Fruit fly (Drosophila melanogaster) whole organism, embryonic: Measurements from ENCODE around the gene CG12075.
A peak's percentile ranks its signal among the peaks of the same experiment; 100 is the strongest.

Source experiments
- CG15269 ChIP-seq: fragments of 200-800 bp; sonication (Bioruptor generic); optimal IDR thresholded peaks from 2 replicates; lab custom pipeline; 2018; ENCODE audit warnings: missing biosample characterization, mild to moderate bottlenecking, missing genetic modification characterization, moderate library complexity
- CG8281 ChIP-seq: fragments of 200-800 bp; sonication (Bioruptor generic); optimal IDR thresholded peaks from 2 replicates; lab custom pipeline; 2018; ENCODE audit warnings: missing biosample characterization, mild to moderate bottlenecking, missing genetic modification characterization, moderate library complexity
- CG8478 ChIP-seq: fragments of >200 bp; optimal IDR thresholded peaks from 2 replicates; lab custom pipeline; 2018
- HHEX ChIP-seq: fragments of 200-800 bp; sonication (Bioruptor generic); optimal IDR thresholded peaks from 3 replicates; lab custom pipeline; 2017; ENCODE audit warnings: missing biosample characterization, mild to moderate bottlenecking, missing genetic modification characterization, missing genetic modification reagents
- Nf-YC ChIP-seq: fragments of 200-800 bp; optimal IDR thresholded peaks from 3 replicates; lab custom pipeline; 2019; ENCODE audit warnings: missing biosample characterization, mild to moderate bottlenecking, missing genetic modification characterization, moderate library complexity
- Usf ChIP-seq: fragments of 200-800 bp; sonication (Bioruptor generic); optimal IDR thresholded peaks from 2 replicates; lab custom pipeline; 2017; ENCODE audit warnings: missing genotype, missing biosample characterization, missing genetic modification characterization
- br ChIP-seq: fragments of >200 bp; optimal IDR thresholded peaks from 2 replicates; lab custom pipeline; 2017
- pan ChIP-seq, 4 experiments: fragments of >200 bp in 3 of 4; fragments of 200-800 bp in 1 of 4; sonication (Bioruptor generic) in 1 of 4; optimal IDR thresholded peaks in 3 of 4; IDR thresholded peaks in 1 of 4; 2 replicates each; pipeline versions ENCODE4 v1.3.6 to Lab custom; 2017 to 2022; ENCODE audit warnings: missing biosample characterization in 2 of 4, missing genetic modification characterization in 2 of 4, mixed read lengths in 1 of 4
- wdn ChIP-seq: fragments of 200-800 bp; sonication (Bioruptor generic); IDR thresholded peaks from 2 replicates; pipeline ENCODE4 v1.3.6; 2022; ENCODE audit warnings: missing biosample characterization, missing genetic modification characterization

DNA sequence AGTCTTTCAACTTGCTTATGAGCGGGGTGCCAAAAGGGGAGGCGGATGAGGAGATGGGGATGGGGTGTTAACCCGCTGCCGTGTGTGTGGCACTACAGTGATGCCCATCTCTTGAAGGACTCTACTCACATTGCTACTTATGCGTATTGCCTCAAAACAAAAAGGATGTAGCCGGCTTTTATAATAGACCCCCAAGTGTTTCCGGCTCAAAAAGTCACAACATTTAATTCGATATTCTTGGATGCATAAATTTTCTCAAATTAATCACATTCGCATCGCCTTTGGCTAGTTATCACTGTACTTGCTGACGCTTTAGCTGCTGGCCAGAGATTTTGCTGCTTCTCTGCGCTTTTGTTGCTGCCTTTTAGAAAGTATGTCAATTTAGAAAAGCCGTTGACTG lies 52.9 kb downstream of the CG12075 start:
- TF ChIP-seq br (lab: Kevin White, UChicago), result no peak
- no peak for TF ChIP-seq HHEX (GFP tag; lab: Kevin White, UChicago)
- TF ChIP-seq pan (optimal IDR thresholded peaks at IDR 0.05; lab: Kevin White, UChicago), result no peak
- peak in 1 of 2 experiments; percentile 20 for TF ChIP-seq pan (GFP tag; optimal IDR thresholded peaks at IDR 0.05 in 1 of 2, IDR thresholded peaks at IDR 0.05 in 1 of 2)
- TF ChIP-seq CG8478 (lab: Kevin White, UChicago), result no peak
- no peak for TF ChIP-seq CG8281 (tag; lab: Kevin White, UChicago)
- no peak for TF ChIP-seq Nf-YC (tag; lab: Kevin White, UChicago)
- TF ChIP-seq wdn (GFP tag; lab: Robert Waterston, UW), result 0 out of 2 replicates have a peak, but pooled peaks have one; percentile 3
- peak; percentile 29 for TF ChIP-seq CG15269 (tag; lab: Kevin White, UChicago)
- TF ChIP-seq Usf (GFP tag; lab: Kevin White, UChicago), result no peak
